Worm (Caenorhabditis elegans) whole organism, L4 larva: ENCODE data around the gene C24D10.2.

Experiments used
- R02D3.7 ChIP-seq: fragments of 150-350 bp; sonication (generic microtip); optimal IDR thresholded peaks from 3 replicates; lab custom pipeline; 2014; ENCODE audit warnings: missing biosample characterization, missing genetic modification characterization
- T20F7.1 ChIP-seq: fragments of 200-800 bp; sonication (Bioruptor generic); optimal IDR thresholded peaks from 2 replicates; lab custom pipeline; 2018; ENCODE audit warnings: mild to moderate bottlenecking, missing genetic modification characterization, missing compliant biosample characterization
- Y48G9A.11 ChIP-seq: fragments of 200-800 bp; sonication (Bioruptor generic); IDR thresholded peaks from 2 replicates; pipeline ENCODE4 v1.3.6; 2022; ENCODE audit warnings: missing genetic modification reagents, missing genetic modification characterization, missing compliant biosample characterization
- Y75B8A.6 ChIP-seq: fragments of 200-800 bp; sonication (Bioruptor generic); IDR thresholded peaks from 2 replicates; pipeline ENCODE4 v1.3.6; 2022; ENCODE audit warnings: missing genetic modification reagents, missing genetic modification characterization, missing compliant biosample characterization
- aha-1 ChIP-seq: fragments of 150-350 bp; peaks from one replicate; lab custom pipeline; 2014; ENCODE audit warnings: missing biosample characterization, missing genetic modification characterization
- aly-2 ChIP-seq: sonication (generic microtip); optimal IDR thresholded peaks from 2 replicates; lab custom pipeline; 2018; ENCODE audit warnings: missing biosample characterization, missing genetic modification characterization
- ama-1 ChIP-seq: fragments of 150-350 bp; optimal IDR thresholded peaks from 2 replicates; lab custom pipeline; 2014; ENCODE audit warnings: inconsistent platforms, mixed read lengths
- arid-1 ChIP-seq: fragments of 200-800 bp; sonication (Bioruptor generic); conservative IDR thresholded peaks from 2 replicates; pipeline ENCODE4 v1.3.6; 2022; ENCODE audit warnings: missing genetic modification reagents, missing genetic modification characterization, missing compliant biosample characterization
- ceh-28 ChIP-seq: fragments of 150-350 bp; optimal IDR thresholded peaks from 2 replicates; lab custom pipeline; 2014; ENCODE audit warnings: missing biosample characterization, missing genetic modification reagents, missing genetic modification characterization
- ceh-62 ChIP-seq: sonication (generic microtip); optimal IDR thresholded peaks from 2 replicates; lab custom pipeline; 2017; ENCODE audit warnings: missing biosample characterization, missing genetic modification characterization
- cey-2 ChIP-seq: sonication (generic microtip); optimal IDR thresholded peaks from 3 replicates; lab custom pipeline; 2017; ENCODE audit warnings: missing genetic modification characterization, mild to moderate bottlenecking, missing compliant biosample characterization, antibody characterized with exemption, borderline replicate concordance; ENCODE audit not compliant: insufficient read depth
- daf-19 ChIP-seq: fragments of 200-800 bp; sonication (Bioruptor generic); conservative IDR thresholded peaks from 2 replicates; pipeline ENCODE4 v1.3.6; 2022; ENCODE audit warnings: missing genetic modification characterization, missing compliant biosample characterization
- duxl-1 ChIP-seq: sonication (generic microtip); optimal IDR thresholded peaks from 2 replicates; lab custom pipeline; 2016; ENCODE audit warnings: mild to moderate bottlenecking, missing genetic modification characterization, moderate library complexity, missing compliant biosample characterization; ENCODE audit not compliant: poor library complexity
- dve-1 ChIP-seq: sonication (generic microtip); optimal IDR thresholded peaks from 2 replicates; lab custom pipeline; 2017; ENCODE audit warnings: antibody characterized with exemption, mild to moderate bottlenecking, missing genetic modification characterization, missing compliant biosample characterization; ENCODE audit not compliant: insufficient read depth
- egl-43 ChIP-seq: fragments of 200-800 bp; sonication (Bioruptor generic); IDR thresholded peaks from 2 replicates; pipeline ENCODE4 v1.3.6; 2022; ENCODE audit warnings: missing genetic modification reagents, missing genetic modification characterization, missing compliant biosample characterization
- gei-8 ChIP-seq: fragments of 200-800 bp; sonication (Bioruptor generic); optimal IDR thresholded peaks from 2 replicates; lab custom pipeline; 2018; ENCODE audit warnings: mild to moderate bottlenecking, missing genetic modification characterization, missing compliant biosample characterization
- hif-1 ChIP-seq, 2 experiments: sonication (generic microtip); optimal IDR thresholded peaks; 2 replicates each; lab custom pipeline; 2016 to 2017; ENCODE audit warnings: missing compliant biosample characterization in 2 of 2, missing genetic modification characterization in 2 of 2, missing genetic modification reagents in 2 of 2, missing genotype in 2 of 2, mild to moderate bottlenecking in 1 of 2
- hmg-1.1 ChIP-seq: fragments of 200-800 bp; sonication (Bioruptor generic); IDR thresholded peaks from 2 replicates; pipeline ENCODE4 v1.3.6; 2022; ENCODE audit warnings: missing genetic modification reagents, missing genetic modification characterization, missing compliant biosample characterization
- lim-7 ChIP-seq: fragments of 200-800 bp; sonication (Bioruptor generic); IDR thresholded peaks from 2 replicates; pipeline ENCODE4 v1.3.6; 2022; ENCODE audit warnings: missing genetic modification characterization, missing compliant biosample characterization
- lin-1 ChIP-seq: fragments of 200-800 bp; sonication (Bioruptor generic); IDR thresholded peaks from 2 replicates; pipeline ENCODE4 v1.3.6; 2022; ENCODE audit warnings: missing genetic modification reagents, missing genetic modification characterization, missing compliant biosample characterization
- lin-38 ChIP-seq: fragments of 200-800 bp; sonication (Bioruptor generic); IDR thresholded peaks from 2 replicates; pipeline ENCODE4 v1.3.6; 2022; ENCODE audit warnings: missing genetic modification reagents, missing genetic modification characterization, missing compliant biosample characterization
- lsy-2 ChIP-seq, 2 experiments: fragments of 150-350 bp in 1 of 2; sonication (generic microtip) in 1 of 2; optimal IDR thresholded peaks; 2 replicates each; lab custom pipeline; 2014 to 2017; ENCODE audit warnings: missing biosample characterization in 2 of 2, missing genetic modification characterization in 2 of 2
- mdt-29 ChIP-seq: fragments of 200-800 bp; sonication (Bioruptor generic); IDR thresholded peaks from 2 replicates; pipeline ENCODE4 v1.3.6; 2022; ENCODE audit warnings: missing genetic modification reagents, missing genetic modification characterization, missing compliant biosample characterization
- mep-1 ChIP-seq: fragments of 150-350 bp; sonication (generic microtip); optimal IDR thresholded peaks from 3 replicates; lab custom pipeline; 2014; ENCODE audit warnings: missing biosample characterization, missing genetic modification characterization
- nhr-111 ChIP-seq: fragments of 200-800 bp; sonication (Bioruptor generic); optimal IDR thresholded peaks from 2 replicates; lab custom pipeline; 2018; ENCODE audit warnings: mild to moderate bottlenecking, missing genetic modification characterization, missing compliant biosample characterization
- nhr-237 ChIP-seq: sonication (generic microtip); optimal IDR thresholded peaks from 2 replicates; lab custom pipeline; 2017; ENCODE audit warnings: missing biosample characterization, missing genetic modification characterization
- nhr-41 ChIP-seq: fragments of 200-800 bp; sonication (Bioruptor generic); IDR thresholded peaks from 2 replicates; pipeline ENCODE4 v1.3.6; 2022; ENCODE audit warnings: missing genetic modification reagents, missing genetic modification characterization, missing compliant biosample characterization
- nhr-48 ChIP-seq: sonication (generic microtip); optimal IDR thresholded peaks from 2 replicates; lab custom pipeline; 2016; ENCODE audit warnings: mild to moderate bottlenecking, missing genetic modification characterization, missing compliant biosample characterization
- nhr-6 ChIP-seq: fragments of 150-350 bp; optimal IDR thresholded peaks from 2 replicates; lab custom pipeline; 2014; ENCODE audit warnings: missing biosample characterization, missing genetic modification characterization
- nhr-77 ChIP-seq: fragments of 150-350 bp; optimal IDR thresholded peaks from 2 replicates; lab custom pipeline; 2014; ENCODE audit warnings: missing biosample characterization, missing genetic modification characterization
- set-16 ChIP-seq: fragments of 200-800 bp; sonication (Bioruptor generic); IDR thresholded peaks from 2 replicates; pipeline ENCODE4 v1.3.6; 2022; ENCODE audit warnings: missing genetic modification reagents, missing genetic modification characterization, missing compliant biosample characterization
- snpc-1.2 ChIP-seq: fragments of 200-800 bp; sonication (Bioruptor generic); IDR thresholded peaks from 2 replicates; pipeline ENCODE4 v1.3.6; 2022; ENCODE audit warnings: missing genetic modification reagents, missing genetic modification characterization, missing compliant biosample characterization
- unc-39 ChIP-seq: sonication (generic microtip); optimal IDR thresholded peaks from 2 replicates; lab custom pipeline; 2017; ENCODE audit warnings: missing biosample characterization, missing genetic modification characterization
- unc-62 ChIP-seq, 3 experiments: fragments of 150-350 bp in 1 of 3; sonication (generic microtip); optimal IDR thresholded peaks in 2 of 3; peaks in 1 of 3; 1 replicate in 1 of 3; 2 replicates in 2 of 3; lab custom pipeline; 2014 to 2017; ENCODE audit warnings: missing biosample characterization in 3 of 3, missing genetic modification characterization in 3 of 3, missing genetic modification reagents in 3 of 3, missing genotype in 1 of 3
- vab-7 ChIP-seq: fragments of 200-800 bp; sonication (Bioruptor generic); IDR thresholded peaks from 2 replicates; pipeline ENCODE4 v1.3.6; 2022; ENCODE audit warnings: missing genetic modification reagents, missing genetic modification characterization, missing compliant biosample characterization
- zag-1 ChIP-seq: fragments of 150-350 bp; optimal IDR thresholded peaks from 2 replicates; lab custom pipeline; 2014; ENCODE audit warnings: missing biosample characterization, missing genetic modification characterization

C24D10.2 gene

DNA sequence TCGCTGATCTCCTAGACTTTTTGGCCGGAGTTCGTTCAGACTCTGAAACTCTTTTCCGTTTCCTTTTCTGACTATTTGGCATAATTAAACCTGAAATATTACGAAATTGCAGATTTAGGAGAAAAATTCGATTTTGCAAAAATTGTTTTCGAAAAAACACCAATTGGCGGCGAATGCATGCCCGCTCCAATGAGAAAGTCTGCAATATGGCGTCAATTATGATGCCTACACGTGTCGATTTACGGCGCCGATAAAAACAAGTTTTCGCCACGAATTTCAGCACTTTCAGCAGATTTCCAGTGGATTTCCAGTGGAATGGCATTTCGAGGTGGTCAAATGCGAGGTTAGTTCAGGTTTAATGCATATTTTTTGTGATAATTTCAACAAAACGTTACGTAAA is 46.3 kb downstream of the C24D10.2 start, which contains the start of the genes Y59E9AL.36 and nbet-1 (continued):
- TF ChIP-seq hif-1 (tag; optimal IDR thresholded peaks at IDR 0.05; lab: Kevin White, UChicago): peak in 1 of 2 experiments; percentile 29
- peak; percentile 70 for TF ChIP-seq nhr-77 (tag; lab: Kevin White, UChicago)
- TF ChIP-seq gei-8 (GFP tag; lab: Kevin White, UChicago): no peak
- TF ChIP-seq T20F7.1: peak; percentile 45
- TF ChIP-seq arid-1 (GFP tag; lab: Robert Waterston, UW): 0 out of 2 replicates have a peak, but pooled peaks have one; percentile 19
- no peak for TF ChIP-seq vab-7 (GFP tag; lab: Robert Waterston, UW)
- TF ChIP-seq lim-7 (GFP tag; lab: Robert Waterston, UW): no peak
- no peak for TF ChIP-seq ceh-62 (tag; lab: Kevin White, UChicago)
- TF ChIP-seq hmg-1.1 (GFP tag; lab: Robert Waterston, UW): peak; percentile 66; the same call in 1 of the 2 replicates
- TF ChIP-seq nhr-48: no peak
- peak; percentile 94 for TF ChIP-seq R02D3.7 (tag; lab: Kevin White, UChicago)
- no peak for TF ChIP-seq daf-19 (GFP tag; lab: Robert Waterston, UW)
- TF ChIP-seq duxl-1: peak; percentile 46

DNA sequence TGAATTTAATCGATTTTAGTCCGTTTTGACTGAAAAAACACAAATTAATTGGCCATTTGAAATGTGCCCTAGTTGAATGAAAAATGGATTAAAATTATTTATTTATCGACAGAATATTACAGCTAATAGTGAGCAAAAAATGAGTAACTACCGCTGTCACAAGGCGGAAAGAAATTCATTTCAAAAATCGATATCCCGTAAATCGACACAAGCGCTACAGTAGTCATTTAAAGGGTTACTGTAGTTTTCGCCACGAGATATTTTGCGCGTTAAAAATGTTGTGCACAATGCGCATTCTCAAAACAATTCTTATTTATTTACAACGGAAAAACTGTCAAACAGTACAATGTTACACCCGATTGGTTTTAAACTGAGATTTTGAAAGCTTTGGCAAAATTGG is 47.5 kb downstream of the C24D10.2 start:
- peak; percentile 9 for TF ChIP-seq R02D3.7 (tag; lab: Kevin White, UChicago)
- TF ChIP-seq ceh-28 (tag; lab: Kevin White, UChicago): no peak
- TF ChIP-seq set-16 (GFP tag; lab: Robert Waterston, UW): no peak
- TF ChIP-seq aha-1: peak; percentile 53
- TF ChIP-seq daf-19 (GFP tag; lab: Robert Waterston, UW): no peak
- 0 out of 2 replicates have a peak, but pooled peaks have one; percentile 43 for TF ChIP-seq snpc-1.2 (GFP tag; lab: Robert Waterston, UW)
- no peak for TF ChIP-seq lin-1
- no peak for TF ChIP-seq cey-2 (tag; lab: Kevin White, UChicago)
- no peak for TF ChIP-seq Y48G9A.11 (GFP tag; lab: Robert Waterston, UW)
- no peak for TF ChIP-seq ama-1 (lab: Kevin White, UChicago)
- TF ChIP-seq unc-62 (GFP tag; optimal IDR thresholded peaks at IDR 0.05 in 1 of 2; lab: Kevin White, UChicago): no peak
- no peak for TF ChIP-seq unc-62 (tag; optimal IDR thresholded peaks at IDR 0.05; lab: Kevin White, UChicago)
- peak; percentile 5 for TF ChIP-seq mep-1
- TF ChIP-seq nhr-6 (tag; lab: Kevin White, UChicago): no peak
- TF ChIP-seq aly-2 (tag; lab: Kevin White, UChicago): no peak
- TF ChIP-seq lsy-2 (tag; optimal IDR thresholded peaks at IDR 0.05; lab: Kevin White, UChicago): peak in 1 of 2 experiments; percentile 8
- TF ChIP-seq nhr-41 (GFP tag; lab: Robert Waterston, UW): no peak
- TF ChIP-seq zag-1 (tag; lab: Kevin White, UChicago): no peak
- TF ChIP-seq dve-1 (tag; lab: Kevin White, UChicago): no peak
- TF ChIP-seq nhr-237 (tag; lab: Kevin White, UChicago): no peak
- TF ChIP-seq unc-39 (tag; lab: Kevin White, UChicago): no peak
- no peak for TF ChIP-seq Y75B8A.6 (GFP tag; lab: Robert Waterston, UW)
- TF ChIP-seq lin-38 (GFP tag; lab: Robert Waterston, UW): peak; percentile 41
- no peak for TF ChIP-seq egl-43 (GFP tag; lab: Robert Waterston, UW)
- no peak for TF ChIP-seq nhr-111 (GFP tag; lab: Kevin White, UChicago)
- TF ChIP-seq hmg-1.1 (GFP tag; lab: Robert Waterston, UW): no peak
- no peak for TF ChIP-seq mdt-29 (GFP tag; lab: Robert Waterston, UW)
